Worm (Caenorhabditis elegans) whole organism, L1 larva: ENCODE measurements around the gene pgm-3.

Source experiments
- ceh-63 ChIP-seq: fragments of 200-800 bp; sonication (Bioruptor generic); optimal IDR thresholded peaks from 2 replicates; lab custom pipeline; 2018; ENCODE audit warnings: mild to moderate bottlenecking, missing genetic modification characterization, missing compliant biosample characterization
- ceh-82 ChIP-seq, 3 experiments: fragments of 150-350 bp in 1 of 3; sonication (generic microtip) in 2 of 3; optimal IDR thresholded peaks; 2 replicates each; lab custom pipeline; 2014 to 2017; ENCODE audit warnings: missing biosample characterization in 3 of 3, missing genetic modification characterization in 3 of 3
- efl-1 ChIP-seq, 4 experiments: fragments of 150-350 bp; optimal IDR thresholded peaks in 3 of 4; peaks in 1 of 4; 1 replicate in 1 of 4; 2 replicates in 3 of 4; lab custom pipeline; 2014; ENCODE audit warnings: missing biosample characterization in 2 of 4, missing genetic modification characterization in 2 of 4, missing genetic modification reagents in 2 of 4
- elt-2 ChIP-seq: sonication (generic microtip); optimal IDR thresholded peaks from 2 replicates; lab custom pipeline; 2016; ENCODE audit warnings: missing genetic modification characterization, mild to moderate bottlenecking, inconsistent platforms, missing compliant biosample characterization, missing genetic modification reagents

The pgm-3 gene

ce11 chrIV:8772800-8773256 is 47.3 kb downstream of the pgm-3 start, which contains the start of gene F20C5.6:
TSS of gene F20C5.6 (minus strand) at chrIV:8773206.
- no peak for TF ChIP-seq efl-1 (optimal IDR thresholded peaks at IDR 0.05; lab: Kevin White, UChicago)
- TF ChIP-seq efl-1 (GFP tag; optimal IDR thresholded peaks at IDR 0.05 in 1 of 2; lab: Kevin White, UChicago), result peak in 1 of 2 experiments; percentile 26
- TF ChIP-seq elt-2, result no peak
- TF ChIP-seq ceh-82 (tag; optimal IDR thresholded peaks at IDR 0.05; lab: Kevin White, UChicago), result no peak
- TF ChIP-seq ceh-63, result no peak
